Fruit fly (Drosophila melanogaster): ENCODE results near the gene sbm.

The sbm gene

DNA sequence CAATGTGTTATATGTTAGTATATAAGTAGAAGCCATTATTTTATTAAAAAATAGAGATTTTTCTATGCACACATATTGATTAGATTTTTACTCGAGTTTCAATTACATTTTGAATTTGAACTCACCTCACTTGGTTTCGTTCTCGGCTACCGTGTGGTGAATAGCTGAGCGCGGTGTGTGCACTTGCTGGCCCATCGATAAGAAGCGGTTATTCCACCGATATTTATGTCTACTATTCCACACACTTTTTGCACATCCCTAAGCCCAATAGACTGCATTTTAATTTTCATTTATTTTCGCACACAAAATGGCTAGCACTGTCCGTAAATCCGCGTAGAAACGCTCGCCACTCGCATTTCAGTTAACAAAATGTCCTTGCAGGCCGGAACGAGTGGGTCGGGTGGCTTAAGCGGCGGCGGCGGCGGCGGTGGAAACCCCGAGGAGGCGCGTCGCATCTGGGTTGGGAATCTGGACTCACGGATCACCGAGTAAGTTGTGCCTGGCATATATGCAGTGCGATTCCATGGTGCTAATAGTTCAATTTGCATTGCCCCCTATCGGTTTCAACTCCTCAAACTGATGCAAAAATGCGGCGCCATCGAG lies 21.9 kb downstream of the sbm start, which contains the start of gene CG14414:
CG14414 (plus strand) TSS at position 242 of the 603 bp plus-strand sequence.
- TF ChIP-seq knrl (GFP tag; IDR thresholded peaks at IDR 0.05; ENCODE audit: partially characterized antibody): peak; percentile 85
- 0 out of 2 replicates have a peak, but pooled peaks have one; percentile 19 for TF ChIP-seq Ada2b (GFP tag; IDR thresholded peaks at IDR 0.05)
- TF ChIP-seq CG15479 (GFP tag; optimal IDR thresholded peaks at IDR 0.05): no peak
- no peak for TF ChIP-seq CG13123 (GFP tag; optimal IDR thresholded peaks at IDR 0.05)
- peak; percentile 73 for TF ChIP-seq tna (GFP tag; IDR thresholded peaks at IDR 0.05; ENCODE audit: partially characterized antibody)
- TF ChIP-seq inv (GFP tag; IDR thresholded peaks at IDR 0.05; ENCODE audit: partially characterized antibody): peak; percentile 83
- TF ChIP-seq CG10321 (GFP tag; IDR thresholded peaks at IDR 0.05): no peak
- peak; percentile 11 for TF ChIP-seq Dad (GFP tag; optimal IDR thresholded peaks at IDR 0.05)
- TF ChIP-seq Chrac-16 (GFP tag; optimal IDR thresholded peaks at IDR 0.05): peak; percentile 13
- peak; percentile 22 for TF ChIP-seq Sin3A (optimal IDR thresholded peaks at IDR 0.05)
- peak; percentile 74 for TF ChIP-seq vnd (GFP tag; IDR thresholded peaks at IDR 0.05; ENCODE audit: partially characterized antibody)
- no peak for TF ChIP-seq org-1 (GFP tag; optimal IDR thresholded peaks at IDR 0.05)
- peak; percentile 86 for TF ChIP-seq CG16813 (GFP tag; IDR thresholded peaks at IDR 0.05; ENCODE audit: partially characterized antibody)
- TF ChIP-seq Dp (GFP tag; optimal IDR thresholded peaks at IDR 0.05): peak; percentile 87
- peak; percentile 25 for TF ChIP-seq CG12155 (GFP tag; optimal IDR thresholded peaks at IDR 0.05)
- 0 out of 2 replicates have a peak, but pooled peaks have one; percentile 16 for TF ChIP-seq stc (GFP tag; IDR thresholded peaks at IDR 0.05)
- TF ChIP-seq CG17361 (GFP tag; IDR thresholded peaks at IDR 0.05): no peak
- TF ChIP-seq HLH54F (GFP tag; optimal IDR thresholded peaks at IDR 0.05): peak; percentile 48
- TF ChIP-seq HLH4C (GFP tag; IDR thresholded peaks at IDR 0.05; ENCODE audit: partially characterized antibody): peak; percentile 80
- TF ChIP-seq slbo (GFP tag; IDR thresholded peaks at IDR 0.05): peak; percentile 74
- peak in 1 of 2 experiments; percentile 47 for TF ChIP-seq crp (GFP tag; optimal IDR thresholded peaks at IDR 0.05)
- TF ChIP-seq nmo (GFP tag; optimal IDR thresholded peaks at IDR 0.05): peak; percentile 5
- TF ChIP-seq wdn (GFP tag; IDR thresholded peaks at IDR 0.05): no peak
- peak; percentile 37 for TF ChIP-seq jumu (GFP tag; optimal IDR thresholded peaks at IDR 0.05)
- peak; percentile 94 for TF ChIP-seq CG42726 (GFP tag; IDR thresholded peaks at IDR 0.05; ENCODE audit: partially characterized antibody)
- TF ChIP-seq amos (GFP tag; IDR thresholded peaks at IDR 0.05; ENCODE audit: partially characterized antibody): peak; percentile 93
- TF ChIP-seq Gug (GFP tag; IDR thresholded peaks at IDR 0.05): peak; percentile 37; the same call in 2 of the 4 replicates
- 0 out of 2 replicates have a peak, but pooled peaks have one; percentile 28 for TF ChIP-seq sob (GFP tag; IDR thresholded peaks at IDR 0.05)
- peak; percentile 18 for TF ChIP-seq CoRest (tag; optimal IDR thresholded peaks at IDR 0.05)
- TF ChIP-seq E2f2 (GFP tag; IDR thresholded peaks at IDR 0.05): peak; percentile 89
- TF ChIP-seq CG14710 (tag; optimal IDR thresholded peaks at IDR 0.05): peak; percentile 46
- TF ChIP-seq MESR4 (GFP tag; optimal IDR thresholded peaks at IDR 0.05): peak; percentile 90
- peak; percentile 5 for TF ChIP-seq NC2β (GFP tag; optimal IDR thresholded peaks at IDR 0.05)
- TF ChIP-seq emc (GFP tag; optimal IDR thresholded peaks at IDR 0.05): no peak
- peak; percentile 89 for TF ChIP-seq bbx (GFP tag; IDR thresholded peaks at IDR 0.05; ENCODE audit: partially characterized antibody)
- 0 out of 2 replicates have a peak, but pooled peaks have one; percentile 6 for TF ChIP-seq al (GFP tag; IDR thresholded peaks at IDR 0.05)
- peak; percentile 86 for TF ChIP-seq CG6791 (GFP tag; IDR thresholded peaks at IDR 0.05; ENCODE audit: partially characterized antibody)
- TF ChIP-seq Dref (GFP tag; IDR thresholded peaks at IDR 0.05): peak; percentile 80
- TF ChIP-seq CG8290 (GFP tag; optimal IDR thresholded peaks at IDR 0.05): no peak
- peak in 1 of 2 experiments; percentile 72 for TF ChIP-seq CG8290 (tag; optimal IDR thresholded peaks at IDR 0.05)
- peak; percentile 93 for TF ChIP-seq Med (GFP tag)
- no peak for TF ChIP-seq E2f1 (GFP tag; IDR thresholded peaks at IDR 0.05)
- peak; percentile 93 for TF ChIP-seq Bgb (GFP tag; IDR thresholded peaks at IDR 0.05; ENCODE audit: partially characterized antibody)
- TF ChIP-seq lilli (GFP tag; optimal IDR thresholded peaks at IDR 0.05): peak; percentile 43
- TF ChIP-seq vfl (GFP tag; optimal IDR thresholded peaks at IDR 0.05): peak; percentile 27
- peak; percentile 82 for TF ChIP-seq unc-4 (GFP tag; IDR thresholded peaks at IDR 0.05; ENCODE audit: partially characterized antibody)
- peak; percentile 3 for TF ChIP-seq CG4854 (GFP tag; optimal IDR thresholded peaks at IDR 0.05)
- TF ChIP-seq Opbp (GFP tag; IDR thresholded peaks at IDR 0.05; ENCODE audit: partially characterized antibody): peak; percentile 84
- TF ChIP-seq CG11456 (GFP tag; IDR thresholded peaks at IDR 0.05): peak; percentile 44; the same call in 1 of the 3 replicates
